Worm (Caenorhabditis elegans) whole organism, early embryonic: ENCODE measurements around the gene C55B6.4.

Experiments
- aly-1 ChIP-seq: sonication (generic microtip); optimal IDR thresholded peaks from 2 replicates; lab custom pipeline; 2016; ENCODE audit warnings: missing genetic modification characterization, missing compliant biosample characterization
- ama-1 ChIP-seq: fragments of 150-350 bp; optimal IDR thresholded peaks from 2 replicates; lab custom pipeline; 2014
- ceh-36 ChIP-seq: sonication (generic microtip); optimal IDR thresholded peaks from 2 replicates; lab custom pipeline; 2016; ENCODE audit warnings: missing genetic modification characterization, inconsistent platforms, missing compliant biosample characterization
- ets-7 ChIP-seq: sonication (generic microtip); optimal IDR thresholded peaks from 2 replicates; lab custom pipeline; 2016; ENCODE audit warnings: missing genotype, missing genetic modification characterization, missing compliant biosample characterization
- flt-1 ChIP-seq: fragments of 200-800 bp; sonication (Bioruptor generic); IDR thresholded peaks from 2 replicates; pipeline ENCODE4 v1.3.6; 2022; ENCODE audit warnings: missing genetic modification characterization, missing compliant biosample characterization
- hmbx-1 ChIP-seq: sonication (generic microtip); optimal IDR thresholded peaks from 2 replicates; lab custom pipeline; 2016; ENCODE audit warnings: mild to moderate bottlenecking, missing genetic modification characterization, missing compliant biosample characterization
- hnd-1 ChIP-seq: sonication (generic microtip); optimal IDR thresholded peaks from 2 replicates; lab custom pipeline; 2016; ENCODE audit warnings: missing genetic modification characterization, missing compliant biosample characterization
- pes-1 ChIP-seq: fragments of 200-800 bp; sonication (Bioruptor generic); IDR thresholded peaks from 2 replicates; pipeline ENCODE4 v1.3.6; 2022; ENCODE audit warnings: missing genetic modification reagents, missing genetic modification characterization, missing compliant biosample characterization
- scrt-1 ChIP-seq: fragments of 200-800 bp; sonication (Bioruptor generic); IDR thresholded peaks from 2 replicates; pipeline ENCODE4 v1.3.6; 2022; ENCODE audit warnings: missing genetic modification characterization, missing compliant biosample characterization
- sea-1 ChIP-seq: fragments of 200-800 bp; sonication (Bioruptor generic); conservative IDR thresholded peaks from 2 replicates; pipeline ENCODE4 v1.3.6; 2022; ENCODE audit warnings: missing genetic modification characterization, missing compliant biosample characterization
- tbx-11 ChIP-seq: fragments of 200-800 bp; sonication (Bioruptor generic); IDR thresholded peaks from 2 replicates; pipeline ENCODE4 v1.3.6; 2022; ENCODE audit warnings: missing genetic modification characterization, missing compliant biosample characterization
- tbx-37 ChIP-seq: fragments of 200-800 bp; sonication (Bioruptor generic); conservative IDR thresholded peaks from 2 replicates; pipeline ENCODE4 v1.3.6; 2022; ENCODE audit warnings: missing genetic modification reagents, missing genetic modification characterization, missing compliant biosample characterization

DNA sequence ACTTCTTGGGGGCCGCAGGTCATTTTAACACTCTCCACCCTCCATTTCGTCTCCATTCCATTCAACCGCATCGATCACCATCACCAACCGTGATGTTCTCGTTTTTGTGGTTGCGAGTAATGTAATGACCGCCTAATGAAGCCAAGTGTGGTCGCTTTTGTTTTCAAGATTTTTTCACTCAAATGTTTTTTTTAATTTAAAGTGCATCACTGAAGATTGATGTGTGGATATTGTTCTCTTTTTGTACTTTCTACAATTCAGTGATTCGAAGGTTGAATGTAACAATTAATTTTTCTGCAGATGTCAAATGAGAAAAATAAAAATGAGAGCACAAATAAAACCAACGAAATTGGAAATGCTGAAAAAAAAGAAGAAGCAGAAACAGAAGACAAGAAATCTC lies 28.8 kb downstream of the C55B6.4 start, which contains the start of gene pgp-10:
- TF ChIP-seq ama-1 (lab: Kevin White, UChicago) (no peak), sea-1 (GFP tag; lab: Robert Waterston, UW) (no peak), aly-1 (no peak), tbx-37 (GFP tag; lab: Robert Waterston, UW) (no peak), tbx-11 (no peak), hmbx-1 (tag; lab: Kevin White, UChicago) (no peak), hnd-1 (tag; lab: Kevin White, UChicago) (no peak), ets-7 (tag; lab: Kevin White, UChicago) (no peak), pes-1 (no peak), flt-1 (GFP tag; lab: Robert Waterston, UW) (no peak), scrt-1 (GFP tag; lab: Robert Waterston, UW) (no peak), ceh-36 (no peak)
